Fruit fly (Drosophila melanogaster): Measurements from ENCODE around the gene mura.

mura gene

DNA sequence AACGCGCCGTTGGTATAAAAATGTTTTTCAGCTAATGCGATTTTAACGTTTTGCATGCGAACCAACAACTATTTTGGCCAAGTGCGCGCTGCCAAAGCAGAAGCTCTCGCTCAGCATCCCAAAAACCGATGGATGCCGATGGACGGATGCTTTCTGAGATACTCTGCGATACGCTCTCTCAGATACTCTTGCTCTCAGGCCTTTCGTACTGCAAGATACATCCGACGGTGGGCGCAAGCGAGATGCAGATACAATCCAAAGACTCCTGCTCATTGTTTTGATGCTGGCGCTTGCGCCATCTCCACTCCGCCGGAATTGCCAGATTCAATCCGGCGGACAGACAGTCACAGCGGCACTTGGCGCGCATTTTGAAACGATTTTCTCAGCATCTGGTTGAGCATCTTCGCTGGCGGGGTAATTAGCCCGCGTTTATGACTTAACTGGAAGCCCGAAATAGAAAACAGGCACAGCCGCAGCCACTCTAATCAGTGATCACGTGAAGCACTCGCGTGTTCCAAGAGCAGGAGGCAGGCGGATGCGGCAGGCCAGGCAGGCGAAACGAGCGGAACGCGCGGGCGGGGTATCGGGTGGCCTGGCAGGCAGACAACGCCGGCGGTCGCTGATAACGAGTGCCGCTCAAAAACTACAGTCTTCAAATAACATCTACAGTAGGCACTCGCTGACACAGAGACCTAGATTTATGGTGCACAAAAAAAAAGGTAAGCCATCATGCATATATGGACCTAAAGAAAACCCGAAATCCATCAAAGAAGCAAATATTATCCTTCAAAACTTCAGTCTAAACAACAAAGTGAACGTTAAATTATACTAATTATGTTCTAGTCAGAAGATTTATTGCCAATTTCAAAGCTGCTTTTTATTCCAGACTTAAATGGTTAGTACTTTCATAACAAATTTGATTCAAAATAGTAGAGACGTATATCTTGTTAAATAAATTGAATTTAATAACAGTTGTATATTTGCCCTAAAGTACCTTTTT, 57.7 kb downstream of the mura start, which contains the start of gene CG16779 (continued):
- TF ChIP-seq CG14710 (tag; optimal IDR thresholded peaks at IDR 0.05): peak; percentile 50
- TF ChIP-seq tll (GFP tag; optimal IDR thresholded peaks at IDR 0.05): no peak
- no peak for TF ChIP-seq lbe (GFP tag; optimal IDR thresholded peaks at IDR 0.05)
- no peak for TF ChIP-seq Bdp1 (GFP tag; optimal IDR thresholded peaks at IDR 0.05)
- no peak for TF ChIP-seq hbn (GFP tag; IDR thresholded peaks at IDR 0.05; ENCODE audit: partially characterized antibody)
- TF ChIP-seq CG3065 (GFP tag; optimal IDR thresholded peaks at IDR 0.05): no peak
- peak; percentile 46 for TF ChIP-seq CG16815 (GFP tag; optimal IDR thresholded peaks at IDR 0.05)
- no peak for TF ChIP-seq ap (GFP tag; IDR thresholded peaks at IDR 0.05)
- TF ChIP-seq CG11560 (tag; IDR thresholded peaks at IDR 0.05): no peak
- no peak for TF ChIP-seq Drgx (GFP tag; IDR thresholded peaks at IDR 0.05)
- no peak for TF ChIP-seq CG9797 (GFP tag; optimal IDR thresholded peaks at IDR 0.05)
- TF ChIP-seq CG7839 (tag; optimal IDR thresholded peaks at IDR 0.05): peak; percentile 73
- TF ChIP-seq dan (GFP tag; IDR thresholded peaks at IDR 0.05): no peak
- TF ChIP-seq CG14667 (GFP tag; IDR thresholded peaks at IDR 0.05): no peak
- TF ChIP-seq CG17912 (GFP tag; optimal IDR thresholded peaks at IDR 0.05): no peak
- TF ChIP-seq zen (tag; optimal IDR thresholded peaks at IDR 0.05): peak; percentile 69
- no peak for TF ChIP-seq CG17186 (GFP tag; optimal IDR thresholded peaks at IDR 0.05)
- TF ChIP-seq CG17385 (GFP tag; optimal IDR thresholded peaks at IDR 0.05): peak; percentile 33
- TF ChIP-seq al (GFP tag; IDR thresholded peaks at IDR 0.05): no peak
- TF ChIP-seq CG8765 (GFP tag; IDR thresholded peaks at IDR 0.05): no peak
- no peak for TF ChIP-seq ab (GFP tag; optimal IDR thresholded peaks at IDR 0.05)
- TF ChIP-seq NfI (GFP tag; optimal IDR thresholded peaks at IDR 0.05): no peak
- peak; percentile 90 for TF ChIP-seq Deaf1 (tag; optimal IDR thresholded peaks at IDR 0.05)
- peak; percentile 27 for TF ChIP-seq ERR (GFP tag; optimal IDR thresholded peaks at IDR 0.05)
- no peak for TF ChIP-seq Vsx1 (GFP tag; optimal IDR thresholded peaks at IDR 0.05)
- peak; percentile 36 for TF ChIP-seq CG12391 (tag; optimal IDR thresholded peaks at IDR 0.05)
- TF ChIP-seq B-H2 (GFP tag; optimal IDR thresholded peaks at IDR 0.05): no peak
- TF ChIP-seq ems (GFP tag; optimal IDR thresholded peaks at IDR 0.05): no peak
- peak; percentile 60 for TF ChIP-seq CG34376 (GFP tag; optimal IDR thresholded peaks at IDR 0.05)
- TF ChIP-seq CG5180 (GFP tag; optimal IDR thresholded peaks at IDR 0.05): peak; percentile 18
- TF ChIP-seq CTCF (GFP tag; optimal IDR thresholded peaks at IDR 0.05): no peak
- no peak for TF ChIP-seq CG7963 (GFP tag; IDR thresholded peaks at IDR 0.05; ENCODE audit: partially characterized antibody)
- no peak for TF ChIP-seq CG7271 (tag; optimal IDR thresholded peaks at IDR 0.05)
- no peak for TF ChIP-seq cas (GFP tag; IDR thresholded peaks at IDR 0.05)
- no peak for TF ChIP-seq Ada2b (GFP tag; IDR thresholded peaks at IDR 0.05)
- peak; percentile 1 for TF ChIP-seq scrt (GFP tag; optimal IDR thresholded peaks at IDR 0.05)
- TF ChIP-seq vfl (GFP tag; optimal IDR thresholded peaks at IDR 0.05): no peak
- peak; percentile 92 for TF ChIP-seq sens (GFP tag)
- TF ChIP-seq dmrt11E (tag; optimal IDR thresholded peaks at IDR 0.05): peak; percentile 51
- no peak for TF ChIP-seq Hand (GFP tag; optimal IDR thresholded peaks at IDR 0.05)
- no peak for TF ChIP-seq salm (tag; optimal IDR thresholded peaks at IDR 0.05)
- TF ChIP-seq CG12071 (GFP tag; optimal IDR thresholded peaks at IDR 0.05): no peak
- TF ChIP-seq jing (GFP tag; optimal IDR thresholded peaks at IDR 0.05): peak; percentile 3
- TF ChIP-seq CG2202 (tag; optimal IDR thresholded peaks at IDR 0.05): no peak
- peak; percentile 4 for TF ChIP-seq CG18476 (GFP tag; optimal IDR thresholded peaks at IDR 0.05)
- TF ChIP-seq CG13624 (GFP tag; optimal IDR thresholded peaks at IDR 0.05): no peak
- peak; percentile 69 for TF ChIP-seq Sox100B (GFP tag; optimal IDR thresholded peaks at IDR 0.05)
- TF ChIP-seq CG2120 (GFP tag; optimal IDR thresholded peaks at IDR 0.05): peak; percentile 45
- TF ChIP-seq Camta (GFP tag; optimal IDR thresholded peaks at IDR 0.05): no peak
